Worm (Caenorhabditis elegans): ENCODE measurements around the gene pno-1.

DNA sequence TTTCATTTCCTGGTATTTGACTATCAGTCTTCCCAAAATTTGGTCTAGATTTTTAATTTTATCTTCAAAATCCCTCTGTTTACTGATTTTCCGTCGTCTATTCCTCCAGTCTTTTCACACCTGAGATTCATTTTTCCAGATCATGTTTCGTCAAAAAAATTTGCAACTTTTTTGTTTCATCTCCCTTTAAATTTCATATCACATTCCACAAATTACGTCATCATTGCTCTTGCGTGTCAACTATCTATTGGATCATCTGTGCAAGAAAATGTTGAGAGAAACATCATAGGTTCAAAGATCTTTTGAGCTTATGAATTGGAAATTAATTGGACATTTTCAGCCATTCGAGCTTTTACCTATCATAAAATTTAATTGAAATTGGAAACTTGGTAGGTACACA is 16.7 kb upstream of the pno-1 start:
- no peak for TF ChIP-seq ama-1 (optimal IDR thresholded peaks at IDR 0.05)
- no peak for TF ChIP-seq hmbx-1 (tag; optimal IDR thresholded peaks at IDR 0.05)
- TF ChIP-seq flt-1 (GFP tag; IDR thresholded peaks at IDR 0.05), result no peak
- no peak for TF ChIP-seq aly-1 (tag; optimal IDR thresholded peaks at IDR 0.05)
- TF ChIP-seq sea-1 (GFP tag; conservative IDR thresholded peaks at IDR 0.05), result no peak
- no peak for TF ChIP-seq tbx-11 (GFP tag; IDR thresholded peaks at IDR 0.05)
- no peak for TF ChIP-seq scrt-1 (GFP tag; IDR thresholded peaks at IDR 0.05)

Measured in whole organism, early embryonic.